Fruit fly (Drosophila melanogaster) whole organism: Measurements from ENCODE around the gene CG34408.

ENCODE experiments used
- Dll ChIP-seq: fragments of >200 bp; optimal IDR thresholded peaks from 2 replicates; lab custom pipeline; 2017
- pan ChIP-seq: fragments of >200 bp; optimal IDR thresholded peaks from 2 replicates; lab custom pipeline; 2017
- psq ChIP-seq: fragments of >200 bp; optimal IDR thresholded peaks from 2 replicates; lab custom pipeline; 2017
- usp ChIP-seq: fragments of >200 bp; optimal IDR thresholded peaks from 2 replicates; lab custom pipeline; 2017; ENCODE audit warnings: missing biosample characterization, missing genetic modification characterization, mixed read lengths

- TF ChIP-seq psq (lab: Kevin White, UChicago) (no peak), Dll (no peak), usp (GFP tag; lab: Kevin White, UChicago) (no peak), pan (lab: Kevin White, UChicago) (no peak)
Measured at dm6 chrX:10266018-10266384, 46.1 kb downstream of the CG34408 start.
